Worm (Caenorhabditis elegans) whole organism, L1 larva: ENCODE data around the gene C27D9.2.

ENCODE experiments used
- C04F5.9 ChIP-seq: sonication (generic microtip); optimal IDR thresholded peaks from 2 replicates; lab custom pipeline; 2016; ENCODE audit warnings: missing genetic modification characterization, missing compliant biosample characterization
- C16A3.4 ChIP-seq: fragments of 150-350 bp; optimal IDR thresholded peaks from 2 replicates; lab custom pipeline; 2014; ENCODE audit warnings: missing biosample characterization, missing genetic modification characterization
- Y116A8C.19 ChIP-seq: sonication (generic microtip); optimal IDR thresholded peaks from 2 replicates; lab custom pipeline; 2016; ENCODE audit warnings: missing compliant biosample characterization, missing genetic modification characterization, borderline replicate concordance
- ceh-63 ChIP-seq: fragments of 200-800 bp; sonication (Bioruptor generic); optimal IDR thresholded peaks from 2 replicates; lab custom pipeline; 2018; ENCODE audit warnings: mild to moderate bottlenecking, missing genetic modification characterization, missing compliant biosample characterization
- dsc-1 ChIP-seq: sonication (generic microtip); optimal IDR thresholded peaks from 2 replicates; lab custom pipeline; 2016; ENCODE audit warnings: mild to moderate bottlenecking, missing genetic modification characterization, missing compliant biosample characterization
- lin-15B ChIP-seq: fragments of 150-350 bp; sonication (generic microtip); optimal IDR thresholded peaks from 3 replicates; lab custom pipeline; 2014; ENCODE audit warnings: missing biosample characterization, missing genetic modification characterization
- lin-35 ChIP-seq, 2 experiments: fragments of 150-350 bp; optimal IDR thresholded peaks; 2 replicates each; lab custom pipeline; 2014; ENCODE audit warnings: missing biosample characterization in 2 of 2, missing genetic modification characterization in 2 of 2, missing genetic modification reagents in 2 of 2
- lin-39 ChIP-seq: fragments of 150-350 bp; optimal IDR thresholded peaks from 2 replicates; lab custom pipeline; 2014; ENCODE audit warnings: missing biosample characterization, missing genetic modification reagents, missing genetic modification characterization
- mep-1 ChIP-seq: fragments of 150-350 bp; optimal IDR thresholded peaks from 2 replicates; lab custom pipeline; 2014; ENCODE audit warnings: missing biosample characterization, missing genetic modification characterization
- nhr-77 ChIP-seq: fragments of 150-350 bp; optimal IDR thresholded peaks from 2 replicates; lab custom pipeline; 2014; ENCODE audit warnings: missing biosample characterization, missing genetic modification characterization
- pqm-1 ChIP-seq: sonication (generic microtip); optimal IDR thresholded peaks from 3 replicates; lab custom pipeline; 2017; ENCODE audit warnings: missing biosample characterization, missing genetic modification characterization
- unc-130 ChIP-seq: fragments of 150-350 bp; optimal IDR thresholded peaks from 2 replicates; lab custom pipeline; 2017; ENCODE audit warnings: missing biosample characterization, missing genetic modification characterization, inconsistent platforms

- TF ChIP-seq C16A3.4 (tag; lab: Kevin White, UChicago) = no peak
- TF ChIP-seq ceh-63 (GFP tag; lab: Kevin White, UChicago) = no peak
- TF ChIP-seq unc-130 (tag; lab: Kevin White, UChicago) = no peak
- TF ChIP-seq nhr-77 (tag; lab: Kevin White, UChicago) = no peak
- TF ChIP-seq C04F5.9 (tag; lab: Kevin White, UChicago) = no peak
- TF ChIP-seq lin-15B (tag; lab: Kevin White, UChicago) = no peak
- TF ChIP-seq lin-35 (GFP tag; optimal IDR thresholded peaks at IDR 0.05; lab: Kevin White, UChicago) = peak in 1 of 2 experiments; percentile 51
- TF ChIP-seq pqm-1 (tag; lab: Kevin White, UChicago) = peak; percentile 35
- peak; percentile 3 for TF ChIP-seq mep-1 (tag; lab: Kevin White, UChicago)
- TF ChIP-seq lin-39 = no peak
- no peak for TF ChIP-seq dsc-1 (tag; lab: Kevin White, UChicago)
- TF ChIP-seq Y116A8C.19 = no peak
Observed at ce11 chrII:4728687-4729086, 28.0 kb downstream of the C27D9.2 start.
